Worm (Caenorhabditis elegans) whole organism, dauer: ENCODE results near the gene D1086.6.

ENCODE experiments used
- unc-62 ChIP-seq: sonication (generic microtip); optimal IDR thresholded peaks from 2 replicates; lab custom pipeline; 2017; ENCODE audit warnings: missing biosample characterization, missing genetic modification reagents, missing genetic modification characterization

D1086.6 gene

DNA sequence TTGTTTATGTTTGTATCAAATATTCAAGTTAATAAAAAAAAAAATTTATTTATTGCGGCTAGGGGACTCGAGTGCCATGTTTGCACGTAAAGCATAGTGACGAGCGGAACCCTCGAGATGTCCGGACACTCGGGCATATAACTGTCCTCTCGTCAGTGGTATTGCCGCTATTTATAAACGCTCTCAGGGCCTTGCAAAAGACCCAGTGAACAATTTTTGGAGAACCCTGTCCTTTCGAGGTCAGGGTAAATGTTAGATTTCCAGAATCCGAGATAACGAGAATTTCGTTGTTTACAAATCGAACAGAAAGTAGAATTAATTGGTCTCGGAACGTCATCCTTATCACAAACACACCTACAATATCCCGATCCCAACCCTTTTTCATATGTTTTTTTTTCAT lies 12.8 kb downstream of the D1086.6 start, which contains the start of gene D1086.3:
D1086.3 (plus strand) TSS at position 390 of the 400 bp plus-strand sequence.
- TF ChIP-seq unc-62 (GFP tag; lab: Kevin White, UChicago), result no peak

ce11 chrV:14093805-14094204 lies 14.2 kb downstream of the D1086.6 start, which contains the start of gene D1086.8:
TSS of gene D1086.8 (plus strand) at chrV:14094105.
- no peak for TF ChIP-seq unc-62 (GFP tag; lab: Kevin White, UChicago)

DNA sequence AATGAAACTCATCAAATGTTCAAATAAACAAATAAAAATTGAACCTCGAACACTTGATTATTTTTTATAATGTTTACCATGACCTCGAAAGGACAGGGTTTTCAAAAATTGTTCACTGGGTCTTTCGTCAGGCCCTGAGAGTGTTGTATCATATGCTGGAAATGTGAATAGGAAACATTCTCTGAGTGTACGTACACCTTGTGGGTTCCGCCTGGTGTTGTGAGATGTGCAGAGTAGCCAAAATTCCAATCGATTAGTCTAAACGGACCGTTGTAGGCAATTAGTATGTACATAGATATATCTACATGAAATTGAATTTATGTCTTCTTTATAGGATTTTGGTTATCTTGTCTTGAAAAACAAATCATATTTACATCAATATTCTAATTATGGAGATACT lies 14.9 kb downstream of the D1086.6 start:
- TF ChIP-seq unc-62 (GFP tag; lab: Kevin White, UChicago), result no peak

- TF ChIP-seq unc-62 (GFP tag; lab: Kevin White, UChicago), result no peak
Measured at ce11 chrV:14094953-14095352, 15.4 kb downstream of the D1086.6 start.

DNA sequence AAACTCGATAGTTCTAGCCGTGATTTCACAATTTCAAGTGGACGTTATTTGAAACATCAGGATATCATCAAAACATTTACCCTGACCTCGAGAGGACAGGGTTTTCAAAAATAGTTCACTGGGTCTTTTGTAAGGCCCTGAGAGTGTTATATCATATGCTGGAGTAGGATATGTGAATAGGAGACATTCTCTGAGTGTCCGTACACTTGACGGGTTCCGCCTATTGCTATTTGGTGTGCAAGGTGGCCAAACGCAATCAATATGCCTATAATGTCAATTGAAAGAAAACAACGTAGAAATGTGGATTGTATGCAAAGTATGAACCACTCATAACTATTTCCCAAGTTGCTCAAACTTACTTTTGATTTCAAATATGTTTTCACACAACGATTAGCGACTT lies 17.8 kb downstream of the D1086.6 start:
- TF ChIP-seq unc-62 (GFP tag; lab: Kevin White, UChicago), result no peak

ce11 chrV:14098519-14098918 lies 18.9 kb downstream of the D1086.6 start, which contains the start of the genes D1086.2 and D1086.1:
TSS of gene D1086.2 (minus strand) at chrV:14098668.
TSS of gene D1086.1 (plus strand) at chrV:14098858.
- no peak for TF ChIP-seq unc-62 (GFP tag; lab: Kevin White, UChicago)

DNA sequence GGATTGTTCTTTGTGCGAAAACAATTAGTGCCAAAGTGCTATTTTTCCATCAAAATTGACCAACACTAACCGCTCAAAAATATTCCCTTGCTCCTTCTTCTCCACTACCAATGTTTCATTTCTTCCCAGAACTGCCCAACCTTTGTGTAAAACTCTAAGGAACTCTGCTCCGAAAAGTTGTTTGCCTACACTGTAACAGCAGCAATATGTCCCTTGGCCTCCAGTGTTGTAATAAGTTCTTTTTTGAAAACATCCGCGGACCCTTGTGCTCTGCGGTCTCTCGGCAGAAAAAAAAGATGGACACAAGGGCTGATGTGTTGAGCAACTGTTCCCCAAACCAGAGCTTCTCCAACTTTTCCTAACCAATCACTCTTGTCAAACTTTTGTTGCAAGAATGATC lies 21.3 kb downstream of the D1086.6 start, which contains the start of gene D1086.12:
D1086.12 (plus strand) TSS at position 301 of the 400 bp plus-strand sequence.
- TF ChIP-seq unc-62 (GFP tag; lab: Kevin White, UChicago), result no peak

- TF ChIP-seq unc-62 (GFP tag; lab: Kevin White, UChicago), result no peak
Measured at ce11 chrV:14103970-14104369, 24.4 kb downstream of the D1086.6 start, which contains the start of gene D1086.9. TSS of gene D1086.9 (plus strand) at chrV:14104270.

DNA sequence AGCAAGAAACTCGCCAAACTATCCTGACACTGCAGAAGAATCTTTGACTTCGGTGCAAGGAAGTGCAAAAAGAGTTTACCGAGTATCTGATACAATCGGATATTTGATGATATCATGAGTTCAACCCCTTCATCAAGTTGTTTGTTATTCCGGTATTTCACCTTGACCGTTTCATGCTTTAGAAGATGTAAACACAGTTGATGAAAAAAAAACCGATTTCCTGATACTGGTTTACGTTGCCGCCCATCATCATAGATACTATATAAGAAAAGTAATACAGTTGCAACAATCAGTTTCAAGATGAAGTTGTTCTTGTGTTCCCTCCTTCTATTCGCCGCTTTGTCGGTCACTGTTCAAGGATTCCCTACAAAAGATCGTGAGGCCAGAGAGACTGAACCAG lies 27.9 kb downstream of the D1086.6 start, which contains the start of gene H39E23.3:
H39E23.3 (plus strand) TSS at position 301 of the 400 bp plus-strand sequence.
- no peak for TF ChIP-seq unc-62 (GFP tag; lab: Kevin White, UChicago)

- TF ChIP-seq unc-62 (GFP tag; lab: Kevin White, UChicago), result no peak
Measured at ce11 chrV:14110042-14110441, 30.4 kb downstream of the D1086.6 start, which contains the start of gene H39E23.2. TSS of gene H39E23.2 (plus strand) at chrV:14110342.

- no peak for TF ChIP-seq unc-62 (GFP tag; lab: Kevin White, UChicago)
Measured at ce11 chrV:14120674-14121073, 41.1 kb downstream of the D1086.6 start.

ce11 chrV:14123176-14123575 lies 43.6 kb downstream of the D1086.6 start:
- no peak for TF ChIP-seq unc-62 (GFP tag; lab: Kevin White, UChicago)

- no peak for TF ChIP-seq unc-62 (GFP tag; lab: Kevin White, UChicago)
Measured at ce11 chrV:14126341-14126924, 46.8 kb downstream of the D1086.6 start.

DNA sequence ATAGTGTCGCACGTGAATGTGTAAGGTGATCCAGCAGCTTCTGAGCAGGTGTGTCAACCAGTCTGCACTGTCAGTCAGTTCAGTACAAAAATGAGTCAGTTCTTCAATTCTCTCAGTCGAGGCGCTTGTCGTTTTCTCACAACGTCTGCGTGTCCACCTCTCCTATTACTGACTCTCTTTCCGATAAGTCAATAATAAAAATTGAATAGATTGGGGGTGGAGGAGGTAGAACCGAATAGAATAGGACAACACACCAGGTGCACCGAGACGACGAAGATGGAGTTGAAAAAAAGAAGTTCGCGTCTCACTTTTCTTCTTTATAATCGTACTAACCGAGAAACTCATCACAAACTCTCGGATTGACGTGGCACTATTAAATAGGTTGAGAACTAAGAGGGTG lies 48.2 kb downstream of the D1086.6 start:
- no peak for TF ChIP-seq unc-62 (GFP tag; lab: Kevin White, UChicago)

- TF ChIP-seq unc-62 (GFP tag; lab: Kevin White, UChicago), result no peak
Measured at ce11 chrV:14128858-14129257, 49.3 kb downstream of the D1086.6 start.

ce11 chrV:14130226-14130625 lies 50.6 kb downstream of the D1086.6 start:
- TF ChIP-seq unc-62 (GFP tag; lab: Kevin White, UChicago), result no peak
